Fruit fly (Drosophila melanogaster): Measurements from ENCODE around the gene RpS10a.
A peak's percentile ranks its signal among the peaks of the same experiment; 100 is the strongest.

RpS10a gene

dm6 chr3R:27621861-27622260 lies 30.7 kb upstream of the RpS10a start (continued):
- TF ChIP-seq ewg (GFP tag; optimal IDR thresholded peaks at IDR 0.05) = no peak
- peak; percentile 35; the same call in 1 of the 2 replicates for TF ChIP-seq vvl (GFP tag; IDR thresholded peaks at IDR 0.05)
- TF ChIP-seq Hmr (GFP tag; optimal IDR thresholded peaks at IDR 0.05) = peak; percentile 46
- no peak for TF ChIP-seq her (GFP tag; optimal IDR thresholded peaks at IDR 0.05)
- TF ChIP-seq gfzf (GFP tag; optimal IDR thresholded peaks at IDR 0.05) = no peak
- TF ChIP-seq CG9932 (GFP tag; IDR thresholded peaks at IDR 0.05) = peak; percentile 25; the same call in 1 of the 2 replicates
- TF ChIP-seq wdn (GFP tag; IDR thresholded peaks at IDR 0.05) = no peak
- TF ChIP-seq CG11560 (tag; IDR thresholded peaks at IDR 0.05) = no peak
- TF ChIP-seq CG7839 (tag; optimal IDR thresholded peaks at IDR 0.05) = no peak
- peak; percentile 51 for TF ChIP-seq row (GFP tag; IDR thresholded peaks at IDR 0.05)
- no peak for TF ChIP-seq CG6765 (GFP tag; optimal IDR thresholded peaks at IDR 0.05)
- no peak for TF ChIP-seq lov (optimal IDR thresholded peaks at IDR 0.05)
- TF ChIP-seq lov (GFP tag; IDR thresholded peaks at IDR 0.05) = no peak
- no peak for TF ChIP-seq CG17361 (GFP tag; IDR thresholded peaks at IDR 0.05)
- no peak for TF ChIP-seq HLH4C (GFP tag; IDR thresholded peaks at IDR 0.05; ENCODE audit: partially characterized antibody)
- no peak for TF ChIP-seq Spps (tag; optimal IDR thresholded peaks at IDR 0.05)
- no peak for TF ChIP-seq CG16815 (GFP tag; optimal IDR thresholded peaks at IDR 0.05)
- no peak for TF ChIP-seq Deaf1 (tag; optimal IDR thresholded peaks at IDR 0.05)
- peak in 1 of 2 experiments; percentile 23 for TF ChIP-seq Hr51 (GFP tag; optimal IDR thresholded peaks at IDR 0.05)
- no peak for TF ChIP-seq CG12299 (tag; optimal IDR thresholded peaks at IDR 0.05)
- TF ChIP-seq Rfx (GFP tag; IDR thresholded peaks at IDR 0.05) = no peak
- peak; percentile 15 for TF ChIP-seq Meics (GFP tag; optimal IDR thresholded peaks at IDR 0.05)
- no peak for TF ChIP-seq CG17829 (tag; optimal IDR thresholded peaks at IDR 0.05)
- TF ChIP-seq odd (GFP tag; optimal IDR thresholded peaks at IDR 0.05) = no peak
- peak; percentile 46 for TF ChIP-seq dmrt99B (tag; optimal IDR thresholded peaks at IDR 0.05)
- TF ChIP-seq ash1 (GFP tag; optimal IDR thresholded peaks at IDR 0.05) = no peak
- TF ChIP-seq CG11093 (GFP tag; IDR thresholded peaks at IDR 0.05) = no peak
- peak; percentile 72 for TF ChIP-seq Med (GFP tag)
- no peak for TF ChIP-seq sna (GFP tag; IDR thresholded peaks at IDR 0.05; ENCODE audit: partially characterized antibody)
- TF ChIP-seq slp2 (GFP tag; optimal IDR thresholded peaks at IDR 0.05) = no peak
- TF ChIP-seq H2.0 (GFP tag; IDR thresholded peaks at IDR 0.05) = no peak
- TF ChIP-seq gt (GFP tag; IDR thresholded peaks at IDR 0.05) = no peak
- no peak for TF ChIP-seq Kr (GFP tag; optimal IDR thresholded peaks at IDR 0.05)
- no peak for TF ChIP-seq CG14014 (GFP tag; IDR thresholded peaks at IDR 0.05)
- TF ChIP-seq CG3995 (GFP tag; optimal IDR thresholded peaks at IDR 0.05) = no peak
- no peak for TF ChIP-seq fd3F (GFP tag; optimal IDR thresholded peaks at IDR 0.05)
- TF ChIP-seq CG9215 (GFP tag; IDR thresholded peaks at IDR 0.05) = no peak
- peak; percentile 45 for TF ChIP-seq CG2678 (tag; optimal IDR thresholded peaks at IDR 0.05)
- no peak for TF ChIP-seq Taf1 (GFP tag; IDR thresholded peaks at IDR 0.05)
- no peak for TF ChIP-seq CG10959 (GFP tag; IDR thresholded peaks at IDR 0.05)
- TF ChIP-seq Ets65A (GFP tag) = peak; percentile 68
- TF ChIP-seq sens-2 (GFP tag; IDR thresholded peaks at IDR 0.05) = no peak
- no peak for TF ChIP-seq ATbp (GFP tag; optimal IDR thresholded peaks at IDR 0.05)
- no peak for TF ChIP-seq CG15479 (GFP tag; optimal IDR thresholded peaks at IDR 0.05)
- no peak for TF ChIP-seq ssp (GFP tag; IDR thresholded peaks at IDR 0.05)
- 0 out of 2 replicates have a peak, but pooled peaks have one; percentile 19 for TF ChIP-seq Ptx1 (GFP tag; IDR thresholded peaks at IDR 0.05)
- no peak for TF ChIP-seq CG31224 (GFP tag; IDR thresholded peaks at IDR 0.05)
- no peak for TF ChIP-seq Dek (tag; optimal IDR thresholded peaks at IDR 0.05)
- peak; percentile 44 for TF ChIP-seq Fer3 (tag; optimal IDR thresholded peaks at IDR 0.05)
- TF ChIP-seq CG14965 (GFP tag; optimal IDR thresholded peaks at IDR 0.05; ENCODE audit: borderline replicate concordance) = no peak
- no peak for TF ChIP-seq Hr39 (optimal IDR thresholded peaks at IDR 0.05)
- no peak for TF ChIP-seq dimm (GFP tag; IDR thresholded peaks at IDR 0.05)
- TF ChIP-seq CG12236 (GFP tag; optimal IDR thresholded peaks at IDR 0.05) = no peak
